Worm (Caenorhabditis elegans): ENCODE measurements around the gene ZK637.4.

DNA sequence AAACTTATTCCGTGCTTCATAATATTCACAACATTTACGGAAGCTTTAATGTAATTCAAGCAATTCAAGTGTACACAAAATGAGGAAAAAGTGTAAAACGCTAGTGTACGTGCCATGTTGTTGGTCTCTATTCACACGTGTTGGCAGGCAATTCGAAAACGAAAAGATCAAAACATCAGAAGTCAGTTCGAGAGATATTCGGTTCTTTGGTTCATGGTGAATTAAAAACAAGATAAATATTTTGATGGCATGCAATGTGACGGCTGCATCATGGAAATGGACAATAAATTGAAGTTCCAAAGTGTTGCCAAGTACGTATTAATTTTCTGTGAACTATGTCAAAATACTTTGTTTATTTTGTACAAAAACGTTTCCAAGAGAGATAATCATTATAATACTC is 28.5 kb downstream of the ZK637.4 start:
- peak; percentile 4 for TF ChIP-seq lsy-2 (tag; optimal IDR thresholded peaks at IDR 0.05)
- TF ChIP-seq snpc-4 (tag; optimal IDR thresholded peaks at IDR 0.05), result no peak
- TF ChIP-seq zip-8 (tag; optimal IDR thresholded peaks at IDR 0.05), result no peak
- no peak for TF ChIP-seq ztf-11 (tag; optimal IDR thresholded peaks at IDR 0.05)
- TF ChIP-seq blmp-1 (tag; optimal IDR thresholded peaks at IDR 0.05), result no peak
- no peak for TF ChIP-seq mep-1 (tag; optimal IDR thresholded peaks at IDR 0.05)
- no peak for TF ChIP-seq elt-3 (tag; optimal IDR thresholded peaks at IDR 0.05)
- TF ChIP-seq unc-62 (GFP tag; optimal IDR thresholded peaks at IDR 0.05), result peak; percentile 60
- TF ChIP-seq elt-1 (tag; optimal IDR thresholded peaks at IDR 0.05; ENCODE audit: borderline replicate concordance, insufficient read depth), result no peak
- no peak for TF ChIP-seq unc-120 (tag; optimal IDR thresholded peaks at IDR 0.05; ENCODE audit: poor library complexity, severe bottlenecking)
- TF ChIP-seq sptf-1 (tag; optimal IDR thresholded peaks at IDR 0.05), result no peak
- TF ChIP-seq lin-13 (tag; optimal IDR thresholded peaks at IDR 0.05), result no peak
- no peak for TF ChIP-seq ceh-43 (GFP tag; optimal IDR thresholded peaks at IDR 0.05)
- no peak for TF ChIP-seq unc-39 (tag; optimal IDR thresholded peaks at IDR 0.05)

Data from whole organism, mixed stage, embryonic.